Fruit fly (Drosophila melanogaster) whole organism, embryonic: ENCODE data around the gene btz.

ENCODE experiments used
- Ada2b ChIP-seq: fragments of 200-800 bp; sonication (Bioruptor generic); IDR thresholded peaks from 2 replicates; pipeline ENCODE4 v1.3.6; 2022; ENCODE audit warnings: missing biosample characterization, missing genetic modification characterization
- BEAF-32 ChIP-seq: fragments of 200-800 bp; sonication (Bioruptor generic); optimal IDR thresholded peaks from 3 replicates; lab custom pipeline; 2017; ENCODE audit warnings: missing biosample characterization, missing genetic modification characterization, mild to moderate bottlenecking, moderate library complexity, missing genetic modification reagents
- CG11504 ChIP-seq: fragments of 200-800 bp; sonication (Bioruptor generic); optimal IDR thresholded peaks from 3 replicates; lab custom pipeline; 2019; ENCODE audit warnings: missing biosample characterization, mild to moderate bottlenecking, missing genetic modification characterization, moderate library complexity
- CG11723 ChIP-seq: fragments of 200-800 bp; sonication (Bioruptor generic); optimal IDR thresholded peaks from 2 replicates; lab custom pipeline; 2017; ENCODE audit warnings: missing biosample characterization, mild to moderate bottlenecking, missing genetic modification characterization
- CG12659 ChIP-seq: fragments of 200-800 bp; sonication (Bioruptor generic); optimal IDR thresholded peaks from 3 replicates; lab custom pipeline; 2017; ENCODE audit warnings: mild to moderate bottlenecking, missing biosample characterization, missing genetic modification reagents, missing genetic modification characterization
- CG14050 ChIP-seq: fragments of 200-800 bp; sonication (Bioruptor generic); IDR thresholded peaks from 3 replicates; pipeline ENCODE4 v1.3.6; 2022; ENCODE audit warnings: missing biosample characterization, missing genetic modification characterization
- CG14667 ChIP-seq: fragments of 200-800 bp; sonication (Bioruptor generic); IDR thresholded peaks from 2 replicates; pipeline ENCODE4 v1.3.6; 2022; ENCODE audit warnings: missing biosample characterization, missing genetic modification characterization
- CG14860 ChIP-seq: fragments of 200-800 bp; sonication (Bioruptor generic); IDR thresholded peaks from 3 replicates; pipeline ENCODE4 v1.3.6; 2022; ENCODE audit warnings: missing biosample characterization, missing genetic modification characterization; ENCODE audit not compliant: partially characterized antibody
- CG15269 ChIP-seq: fragments of 200-800 bp; sonication (Bioruptor generic); optimal IDR thresholded peaks from 2 replicates; lab custom pipeline; 2018; ENCODE audit warnings: missing biosample characterization, mild to moderate bottlenecking, missing genetic modification characterization, moderate library complexity
- CG1602 ChIP-seq: fragments of 200-800 bp; sonication (Bioruptor generic); optimal IDR thresholded peaks from 3 replicates; lab custom pipeline; 2016; ENCODE audit warnings: missing biosample characterization, missing genetic modification characterization
- CG16813 ChIP-seq: fragments of 200-800 bp; sonication (Bioruptor generic); IDR thresholded peaks from 3 replicates; pipeline ENCODE4 v1.3.6; 2022; ENCODE audit warnings: missing biosample characterization, missing genetic modification characterization; ENCODE audit not compliant: partially characterized antibody
- CG34376 ChIP-seq: fragments of 200-800 bp; sonication (Bioruptor generic); optimal IDR thresholded peaks from 2 replicates; lab custom pipeline; 2018; ENCODE audit warnings: missing biosample characterization, mild to moderate bottlenecking, missing genetic modification characterization
- CG4404 ChIP-seq: fragments of 200-800 bp; sonication (Bioruptor generic); IDR thresholded peaks from 2 replicates; pipeline ENCODE4 v1.3.6; 2022; ENCODE audit warnings: missing biosample characterization, missing genetic modification characterization
- CG4854 ChIP-seq: fragments of 200-800 bp; sonication (Bioruptor generic); optimal IDR thresholded peaks from 2 replicates; lab custom pipeline; 2016; ENCODE audit warnings: missing biosample characterization, missing genetic modification characterization, inconsistent platforms
- CG6272 ChIP-seq: fragments of 200-800 bp; sonication (Bioruptor generic); IDR thresholded peaks from 2 replicates; pipeline ENCODE4 v1.3.6; 2022; ENCODE audit warnings: missing biosample characterization, missing genetic modification characterization
- CG9609 ChIP-seq: fragments of 200-800 bp; sonication (Bioruptor generic); optimal IDR thresholded peaks from 3 replicates; lab custom pipeline; 2016; ENCODE audit warnings: missing biosample characterization, missing genetic modification characterization
- Dek ChIP-seq: fragments of 200-800 bp; sonication (Bioruptor generic); optimal IDR thresholded peaks from 3 replicates; lab custom pipeline; 2019; ENCODE audit warnings: missing biosample characterization, mild to moderate bottlenecking, missing genetic modification characterization, moderate library complexity
- Doc3 ChIP-seq: fragments of 200-800 bp; sonication (Bioruptor generic); IDR thresholded peaks from 3 replicates; pipeline ENCODE4 v1.3.6; 2022; ENCODE audit warnings: missing biosample characterization, missing genetic modification characterization; ENCODE audit not compliant: partially characterized antibody
- E2f2 ChIP-seq: fragments of 200-800 bp; sonication (Bioruptor generic); IDR thresholded peaks from 2 replicates; pipeline ENCODE4 v1.3.6; 2022; ENCODE audit warnings: missing biosample characterization, missing genetic modification characterization
- Ets97D ChIP-seq: fragments of 200-800 bp; sonication (Bioruptor generic); optimal IDR thresholded peaks from 3 replicates; lab custom pipeline; 2016; ENCODE audit warnings: missing biosample characterization, missing genetic modification characterization
- HLH3B ChIP-seq: fragments of 200-800 bp; sonication (Bioruptor generic); IDR thresholded peaks from 2 replicates; pipeline ENCODE4 v1.3.6; 2022; ENCODE audit warnings: missing biosample characterization, missing genetic modification characterization
- Med ChIP-seq: fragments of 200-800 bp; sonication (Bioruptor generic); peaks from one replicate; lab custom pipeline; 2016; ENCODE audit warnings: missing biosample characterization, missing genetic modification characterization, mild to moderate bottlenecking, inconsistent platforms, moderate library complexity
- Myb ChIP-seq: fragments of 200-800 bp; sonication (Bioruptor generic); optimal IDR thresholded peaks from 2 replicates; lab custom pipeline; 2016; ENCODE audit warnings: missing biosample characterization, missing genetic modification characterization
- NfI ChIP-seq: fragments of 200-800 bp; sonication (Bioruptor generic); optimal IDR thresholded peaks from 3 replicates; lab custom pipeline; 2018; ENCODE audit warnings: missing biosample characterization, mild to moderate bottlenecking, missing genetic modification characterization, moderate library complexity
- Sin3A ChIP-seq: fragments of >200 bp; optimal IDR thresholded peaks from 2 replicates; lab custom pipeline; 2018
- Taf1 ChIP-seq: fragments of 200-800 bp; sonication (Bioruptor generic); IDR thresholded peaks from 2 replicates; pipeline ENCODE4 v1.3.6; 2022; ENCODE audit warnings: missing biosample characterization, missing genetic modification characterization
- Xbp1 ChIP-seq: fragments of 200-800 bp; sonication (Bioruptor generic); optimal IDR thresholded peaks from 3 replicates; lab custom pipeline; 2016; ENCODE audit warnings: missing biosample characterization, mild to moderate bottlenecking, missing genetic modification characterization
- amos ChIP-seq: fragments of 200-800 bp; sonication (Bioruptor generic); IDR thresholded peaks from 2 replicates; pipeline ENCODE4 v1.3.6; 2022; ENCODE audit warnings: missing biosample characterization, missing genetic modification characterization; ENCODE audit not compliant: partially characterized antibody
- ato ChIP-seq: fragments of 200-800 bp; sonication (Bioruptor generic); IDR thresholded peaks from 2 replicates; pipeline ENCODE4 v1.3.6; 2022; ENCODE audit warnings: missing biosample characterization, missing genetic modification characterization; ENCODE audit not compliant: partially characterized antibody
- bab2 ChIP-seq: fragments of 200-800 bp; sonication (Bioruptor generic); optimal IDR thresholded peaks from 2 replicates; lab custom pipeline; 2016; ENCODE audit warnings: missing biosample characterization, missing genetic modification characterization
- chm ChIP-seq: fragments of 200-800 bp; sonication (Bioruptor generic); IDR thresholded peaks from 2 replicates; pipeline ENCODE4 v1.3.6; 2022; ENCODE audit warnings: missing biosample characterization, missing genetic modification characterization
- dysf ChIP-seq: fragments of 200-800 bp; sonication (Bioruptor generic); IDR thresholded peaks from 3 replicates; pipeline ENCODE4 v1.3.6; 2022; ENCODE audit warnings: missing biosample characterization, missing genetic modification characterization
- hbn ChIP-seq: fragments of 200-800 bp; sonication (Bioruptor generic); IDR thresholded peaks from 2 replicates; pipeline ENCODE4 v1.3.6; 2022; ENCODE audit warnings: missing biosample characterization, missing genetic modification characterization; ENCODE audit not compliant: partially characterized antibody
- jumu ChIP-seq: fragments of 200-800 bp; sonication (Bioruptor generic); optimal IDR thresholded peaks from 3 replicates; lab custom pipeline; 2016; ENCODE audit warnings: missing biosample characterization, missing genetic modification characterization
- lilli ChIP-seq: fragments of 200-800 bp; sonication (Bioruptor generic); optimal IDR thresholded peaks from 3 replicates; lab custom pipeline; 2016; ENCODE audit warnings: missing biosample characterization, missing genetic modification characterization
- nerfin-1 ChIP-seq: fragments of 200-800 bp; sonication (Bioruptor generic); optimal IDR thresholded peaks from 3 replicates; lab custom pipeline; 2019; ENCODE audit warnings: missing biosample characterization, mild to moderate bottlenecking, missing genetic modification characterization, moderate library complexity
- pho ChIP-seq: fragments of 200-800 bp; sonication (Bioruptor generic); optimal IDR thresholded peaks from 2 replicates; lab custom pipeline; 2016; ENCODE audit warnings: missing biosample characterization, missing genetic modification characterization
- phol ChIP-seq: fragments of 200-800 bp; sonication (Bioruptor generic); optimal IDR thresholded peaks from 3 replicates; lab custom pipeline; 2018; ENCODE audit warnings: missing biosample characterization, mild to moderate bottlenecking, missing genetic modification characterization, moderate library complexity
- prd ChIP-seq, 3 experiments: fragments of >200 bp in 2 of 3; fragments of 200-800 bp in 1 of 3; sonication (Bioruptor generic) in 1 of 3; optimal IDR thresholded peaks in 2 of 3; IDR thresholded peaks in 1 of 3; 2 replicates in 2 of 3; 3 replicates in 1 of 3; pipeline versions ENCODE4 v1.3.6 to Lab custom; 2017 to 2022; ENCODE audit warnings: missing biosample characterization in 1 of 3, missing genetic modification characterization in 1 of 3
- row ChIP-seq: fragments of 200-800 bp; sonication (Bioruptor generic); IDR thresholded peaks from 3 replicates; pipeline ENCODE4 v1.3.6; 2022; ENCODE audit warnings: missing biosample characterization, missing genetic modification characterization
- sens ChIP-seq: fragments of 200-800 bp; sonication (Bioruptor generic); peaks from one replicate; lab custom pipeline; 2016; ENCODE audit warnings: missing biosample characterization, missing genetic modification characterization
- sna ChIP-seq: fragments of 200-800 bp; sonication (Bioruptor generic); IDR thresholded peaks from 2 replicates; pipeline ENCODE4 v1.3.6; 2022; ENCODE audit warnings: missing biosample characterization, missing genetic modification characterization; ENCODE audit not compliant: partially characterized antibody
- sob ChIP-seq: fragments of 200-800 bp; sonication (Bioruptor generic); IDR thresholded peaks from 2 replicates; pipeline ENCODE4 v1.3.6; 2022; ENCODE audit warnings: missing biosample characterization, missing genetic modification characterization
- tgo ChIP-seq: fragments of 200-800 bp; sonication (Bioruptor generic); IDR thresholded peaks from 3 replicates; pipeline ENCODE4 v1.3.6; 2022; ENCODE audit warnings: missing biosample characterization, missing genetic modification characterization
- tin ChIP-seq: fragments of 200-800 bp; sonication (Bioruptor generic); optimal IDR thresholded peaks from 3 replicates; lab custom pipeline; 2016; ENCODE audit warnings: missing biosample characterization, missing genetic modification characterization
- unc-4 ChIP-seq: fragments of 200-800 bp; sonication (Bioruptor generic); IDR thresholded peaks from 2 replicates; pipeline ENCODE4 v1.3.6; 2022; ENCODE audit warnings: missing biosample characterization, missing genetic modification characterization; ENCODE audit not compliant: partially characterized antibody
- usp ChIP-seq: fragments of >200 bp; optimal IDR thresholded peaks from 2 replicates; lab custom pipeline; 2017; ENCODE audit warnings: missing biosample characterization, missing genetic modification characterization
- vvl ChIP-seq: fragments of 200-800 bp; sonication (Bioruptor generic); IDR thresholded peaks from 2 replicates; pipeline ENCODE4 v1.3.6; 2022; ENCODE audit warnings: missing biosample characterization, missing genetic modification characterization
- zfh2 ChIP-seq: fragments of 200-800 bp; sonication (Bioruptor generic); optimal IDR thresholded peaks from 2 replicates; lab custom pipeline; 2016; ENCODE audit warnings: missing biosample characterization, missing genetic modification characterization

The btz gene

DNA sequence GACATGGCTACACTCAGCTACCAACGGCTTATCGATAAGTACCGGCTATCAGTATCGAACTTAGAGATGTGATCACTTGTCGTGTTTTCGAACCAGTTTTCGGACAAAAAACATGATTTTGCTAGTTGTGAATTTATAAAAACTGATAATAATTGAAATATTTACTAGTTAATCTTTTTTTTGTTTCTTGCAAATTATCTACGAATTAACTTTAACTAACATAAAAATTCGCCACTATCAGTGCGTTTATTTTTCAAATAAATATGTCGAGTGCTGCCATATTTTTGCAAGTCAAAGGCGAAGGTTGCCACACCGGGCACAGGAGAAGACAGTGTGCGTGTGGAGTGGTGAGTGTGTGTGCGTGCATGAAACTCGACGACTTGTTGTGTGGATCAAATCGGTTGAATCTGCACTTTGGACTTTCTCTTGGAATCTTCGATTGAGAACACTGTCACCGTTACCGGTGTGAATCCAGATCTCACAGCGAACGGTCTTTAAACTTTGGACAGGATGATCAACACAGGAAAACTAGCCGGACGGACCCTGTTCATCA lies 22.9 kb upstream of the btz start, which contains the start of gene Hsdl2 (continued):
- TF ChIP-seq CG15269 (no peak), sna (GFP tag; lab: Robert Waterston, UW) (peak; percentile 68), dysf (GFP tag; lab: Robert Waterston, UW) (no peak), CG11504 (tag; lab: Kevin White, UChicago) (no peak), jumu (GFP tag; lab: Kevin White, UChicago) (peak; percentile 17), Ets97D (GFP tag; lab: Kevin White, UChicago) (peak; percentile 33), Doc3 (peak; percentile 39; the same call in 2 of the 3 replicates), tin (GFP tag; lab: Kevin White, UChicago) (peak; percentile 52), CG12659 (GFP tag; lab: Kevin White, UChicago) (peak; percentile 67), bab2 (GFP tag; lab: Kevin White, UChicago) (peak; percentile 2), BEAF-32 (peak; percentile 83), phol (tag; lab: Kevin White, UChicago) (peak; percentile 55), CG16813 (GFP tag; lab: Robert Waterston, UW) (peak; percentile 79), lilli (GFP tag; lab: Kevin White, UChicago) (peak; percentile 74), CG9609 (GFP tag; lab: Kevin White, UChicago) (peak; percentile 1), chm (GFP tag; lab: Robert Waterston, UW) (peak; percentile 21; the same call in 1 of the 2 replicates), CG34376 (peak; percentile 49), nerfin-1 (tag; lab: Kevin White, UChicago) (no peak), E2f2 (GFP tag; lab: Robert Waterston, UW) (peak; percentile 93), CG14050 (GFP tag; lab: Robert Waterston, UW) (peak; percentile 47; the same call in 2 of the 3 replicates), HLH3B (GFP tag; lab: Robert Waterston, UW) (0 out of 2 replicates have a peak, but pooled peaks have one; percentile 9), Myb (GFP tag; lab: Kevin White, UChicago) (peak; percentile 74), CG14667 (peak; percentile 21; the same call in 1 of the 2 replicates), ato (GFP tag; lab: Robert Waterston, UW) (peak; percentile 75), prd (optimal IDR thresholded peaks at IDR 0.05; lab: Kevin White, UChicago) (no peak), prd (GFP tag; IDR thresholded peaks at IDR 0.05; lab: Robert Waterston, UW) (peak; percentile 70), Xbp1 (GFP tag; lab: Kevin White, UChicago) (peak; percentile 60), vvl (GFP tag; lab: Robert Waterston, UW) (0 out of 2 replicates have a peak, but pooled peaks have one; percentile 42), Sin3A (lab: Kevin White, UChicago) (peak; percentile 89), Taf1 (GFP tag; lab: Robert Waterston, UW) (no peak), zfh2 (GFP tag; lab: Kevin White, UChicago) (peak; percentile 12), CG14860 (peak; percentile 63; the same call in 2 of the 3 replicates), CG4854 (GFP tag; lab: Kevin White, UChicago) (no peak), CG6272 (peak; percentile 39; the same call in 1 of the 2 replicates), pho (peak; percentile 38), row (GFP tag; lab: Robert Waterston, UW) (peak; percentile 75), sens (GFP tag; lab: Kevin White, UChicago) (peak; percentile 91), amos (GFP tag; lab: Robert Waterston, UW) (peak; percentile 64), hbn (peak; percentile 56; the same call in 1 of the 2 replicates), Dek (tag; lab: Kevin White, UChicago) (peak; percentile 11), NfI (GFP tag; lab: Kevin White, UChicago) (peak; percentile 15), Med (GFP tag; lab: Kevin White, UChicago) (peak; percentile 86), tgo (GFP tag; lab: Robert Waterston, UW) (peak; percentile 48; the same call in 2 of the 3 replicates), usp (no peak), CG4404 (peak; percentile 28; the same call in 1 of the 2 replicates), CG1602 (GFP tag; lab: Kevin White, UChicago) (peak; percentile 0), CG11723 (no peak), sob (GFP tag; lab: Robert Waterston, UW) (peak; percentile 27; the same call in 1 of the 2 replicates), unc-4 (peak; percentile 62), Ada2b (peak; percentile 60)
